Worm (Caenorhabditis elegans) whole organism, L4 larva: ENCODE measurements around the gene asns-2.

Source experiments
- F44E2.7 ChIP-seq: fragments of 200-800 bp; sonication (Bioruptor generic); IDR thresholded peaks from 2 replicates; pipeline ENCODE4 v2.1.2; 2022; ENCODE audit warnings: missing genetic modification characterization, missing compliant biosample characterization
- ama-1 ChIP-seq: fragments of 150-350 bp; optimal IDR thresholded peaks from 2 replicates; lab custom pipeline; 2014; ENCODE audit warnings: inconsistent platforms, mixed read lengths
- lin-13 ChIP-seq: fragments of 150-350 bp; optimal IDR thresholded peaks from 2 replicates; lab custom pipeline; 2014; ENCODE audit warnings: missing biosample characterization, missing genetic modification reagents, missing genetic modification characterization
- unc-62 ChIP-seq, 3 experiments: fragments of 150-350 bp in 1 of 3; sonication (generic microtip); optimal IDR thresholded peaks in 2 of 3; peaks in 1 of 3; 1 replicate in 1 of 3; 2 replicates in 2 of 3; lab custom pipeline; 2014 to 2017; ENCODE audit warnings: missing biosample characterization in 3 of 3, missing genetic modification characterization in 3 of 3, missing genetic modification reagents in 3 of 3, missing genotype in 1 of 3

ce11 chrX:8745524-8745923 is 5.2 kb downstream of the asns-2 start:
- TF ChIP-seq F44E2.7 (GFP tag; lab: Robert Waterston, UW): no peak
- TF ChIP-seq unc-62 (GFP tag; optimal IDR thresholded peaks at IDR 0.05 in 1 of 2; lab: Kevin White, UChicago): no peak
- no peak for TF ChIP-seq unc-62 (tag; optimal IDR thresholded peaks at IDR 0.05; lab: Kevin White, UChicago)
- no peak for TF ChIP-seq lin-13 (GFP tag; lab: Kevin White, UChicago)
- TF ChIP-seq ama-1 (lab: Kevin White, UChicago): no peak
